Fruit fly (Drosophila melanogaster): ENCODE measurements around the gene Hel89B.

Hel89B gene

dm6 chr3R:16013580-16013979 is 40.5 kb downstream of the Hel89B start:
- no peak for TF ChIP-seq CG10654 (GFP tag; optimal IDR thresholded peaks at IDR 0.05)
- TF ChIP-seq gem (tag; optimal IDR thresholded peaks at IDR 0.05) = no peak
- TF ChIP-seq Antp (GFP tag; optimal IDR thresholded peaks at IDR 0.05) = no peak
- TF ChIP-seq Gug (GFP tag; IDR thresholded peaks at IDR 0.05) = no peak
- TF ChIP-seq ERR (GFP tag; optimal IDR thresholded peaks at IDR 0.05) = no peak
- TF ChIP-seq Trl (optimal IDR thresholded peaks at IDR 0.05) = no peak
- no peak for TF ChIP-seq Trl (GFP tag; optimal IDR thresholded peaks at IDR 0.05)
- TF ChIP-seq CG4404 (GFP tag; IDR thresholded peaks at IDR 0.05) = no peak
- no peak for TF ChIP-seq chn (GFP tag; optimal IDR thresholded peaks at IDR 0.05)
- no peak for TF ChIP-seq Scr (GFP tag; IDR thresholded peaks at IDR 0.05; ENCODE audit: partially characterized antibody)
- no peak for TF ChIP-seq hkb (optimal IDR thresholded peaks at IDR 0.05)
- no peak for TF ChIP-seq hkb (GFP tag; IDR thresholded peaks at IDR 0.05)
- TF ChIP-seq CG6254 (GFP tag; optimal IDR thresholded peaks at IDR 0.05) = no peak
- TF ChIP-seq Nf-YC (tag; optimal IDR thresholded peaks at IDR 0.05) = peak; percentile 90
- no peak for TF ChIP-seq CG17568 (GFP tag; optimal IDR thresholded peaks at IDR 0.05)
- TF ChIP-seq ken (GFP tag; IDR thresholded peaks at IDR 0.05) = no peak
- TF ChIP-seq Mrtf (GFP tag; IDR thresholded peaks at IDR 0.05) = no peak
- no peak for TF ChIP-seq CG17802 (tag; optimal IDR thresholded peaks at IDR 0.05)
- TF ChIP-seq seq (GFP tag; IDR thresholded peaks at IDR 0.05) = peak; percentile 58; the same call in 1 of the 2 replicates
- no peak for TF ChIP-seq slbo (GFP tag; IDR thresholded peaks at IDR 0.05)
- peak; percentile 38 for TF ChIP-seq Ets65A (GFP tag)
- no peak for TF ChIP-seq sqz (GFP tag; optimal IDR thresholded peaks at IDR 0.05)
- TF ChIP-seq dpn (GFP tag; optimal IDR thresholded peaks at IDR 0.05) = no peak
- TF ChIP-seq CG12071 (GFP tag; optimal IDR thresholded peaks at IDR 0.05) = no peak
- TF ChIP-seq Nf-YB (GFP tag; optimal IDR thresholded peaks at IDR 0.05) = peak; percentile 94
- TF ChIP-seq CG11085 (GFP tag; IDR thresholded peaks at IDR 0.05) = no peak
- no peak for TF ChIP-seq stwl (tag; optimal IDR thresholded peaks at IDR 0.05)

dm6 chr3R:16014573-16014972 is 41.5 kb downstream of the Hel89B start:
- no peak for TF ChIP-seq CG31365 (tag; optimal IDR thresholded peaks at IDR 0.05)
- TF ChIP-seq CoRest (tag; optimal IDR thresholded peaks at IDR 0.05) = no peak
- no peak for TF ChIP-seq CTCF (GFP tag; optimal IDR thresholded peaks at IDR 0.05)
- TF ChIP-seq klu (GFP tag; IDR thresholded peaks at IDR 0.05) = no peak
- TF ChIP-seq CG10654 (GFP tag; optimal IDR thresholded peaks at IDR 0.05) = no peak
- TF ChIP-seq mirr (GFP tag; optimal IDR thresholded peaks at IDR 0.05) = peak; percentile 60
- peak; percentile 2 for TF ChIP-seq Med (GFP tag)
- peak; percentile 77 for TF ChIP-seq grn (GFP tag; optimal IDR thresholded peaks at IDR 0.05)
- no peak for TF ChIP-seq CG7556 (GFP tag; optimal IDR thresholded peaks at IDR 0.05)
- TF ChIP-seq peb (GFP tag; IDR thresholded peaks at IDR 0.05) = no peak
- TF ChIP-seq cad (GFP tag; optimal IDR thresholded peaks at IDR 0.05) = no peak
- no peak for TF ChIP-seq CG30020 (tag; optimal IDR thresholded peaks at IDR 0.05)
- TF ChIP-seq Dfd (GFP tag; optimal IDR thresholded peaks at IDR 0.05) = no peak
- no peak for TF ChIP-seq Doc2 (GFP tag; IDR thresholded peaks at IDR 0.05)
- no peak for TF ChIP-seq CG4360 (GFP tag; IDR thresholded peaks at IDR 0.05)
- no peak for TF ChIP-seq corto (GFP tag; optimal IDR thresholded peaks at IDR 0.05)
- TF ChIP-seq CG10366 (GFP tag; IDR thresholded peaks at IDR 0.05) = no peak
- peak; percentile 52 for TF ChIP-seq CG34376 (GFP tag; optimal IDR thresholded peaks at IDR 0.05)
- TF ChIP-seq emc (GFP tag; optimal IDR thresholded peaks at IDR 0.05) = no peak
- TF ChIP-seq H2.0 (GFP tag; IDR thresholded peaks at IDR 0.05) = no peak
- TF ChIP-seq Dll (GFP tag; IDR thresholded peaks at IDR 0.05; ENCODE audit: partially characterized antibody) = no peak
- TF ChIP-seq CG7963 (GFP tag; IDR thresholded peaks at IDR 0.05; ENCODE audit: partially characterized antibody) = no peak
- peak; percentile 6 for TF ChIP-seq gcm (GFP tag; optimal IDR thresholded peaks at IDR 0.05)
- TF ChIP-seq gsb-n (tag; optimal IDR thresholded peaks at IDR 0.05) = no peak
- TF ChIP-seq CG9876 (GFP tag; optimal IDR thresholded peaks at IDR 0.05) = no peak
- no peak for TF ChIP-seq CG1233 (GFP tag; optimal IDR thresholded peaks at IDR 0.05)
- TF ChIP-seq CG6854 (GFP tag; optimal IDR thresholded peaks at IDR 0.05) = no peak
- peak; percentile 83 for TF ChIP-seq Hey (tag; optimal IDR thresholded peaks at IDR 0.05)
- peak; percentile 90 for TF ChIP-seq cwo (GFP tag; optimal IDR thresholded peaks at IDR 0.05)
